Fruit fly (Drosophila melanogaster): ENCODE results near the gene CG6834.

DNA sequence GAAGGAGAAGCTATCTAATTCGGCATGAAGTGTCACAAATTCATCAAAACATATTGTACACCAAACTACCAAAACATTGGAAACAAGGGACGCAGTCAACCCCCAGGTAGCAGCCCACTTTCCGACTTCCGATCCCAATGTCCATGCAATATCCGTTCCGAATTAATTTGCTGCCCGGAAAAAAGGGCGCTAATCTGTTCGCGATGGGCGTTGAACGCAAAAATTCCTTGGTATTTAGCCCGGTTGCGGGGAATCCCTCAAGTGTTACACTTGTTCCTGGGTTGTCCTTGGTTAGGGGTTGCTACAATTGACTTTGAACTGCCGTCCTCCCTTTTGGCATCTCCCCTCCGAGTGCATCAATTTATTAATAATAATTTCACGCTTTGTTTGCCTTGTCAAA is 4.6 kb upstream of the CG6834 start:
- no peak for TF ChIP-seq Myc (optimal IDR thresholded peaks at IDR 0.05)
- no peak for TF ChIP-seq psq (optimal IDR thresholded peaks at IDR 0.05)
